Worm (Caenorhabditis elegans): ENCODE results near the gene col-169.

Gene col-169

DNA sequence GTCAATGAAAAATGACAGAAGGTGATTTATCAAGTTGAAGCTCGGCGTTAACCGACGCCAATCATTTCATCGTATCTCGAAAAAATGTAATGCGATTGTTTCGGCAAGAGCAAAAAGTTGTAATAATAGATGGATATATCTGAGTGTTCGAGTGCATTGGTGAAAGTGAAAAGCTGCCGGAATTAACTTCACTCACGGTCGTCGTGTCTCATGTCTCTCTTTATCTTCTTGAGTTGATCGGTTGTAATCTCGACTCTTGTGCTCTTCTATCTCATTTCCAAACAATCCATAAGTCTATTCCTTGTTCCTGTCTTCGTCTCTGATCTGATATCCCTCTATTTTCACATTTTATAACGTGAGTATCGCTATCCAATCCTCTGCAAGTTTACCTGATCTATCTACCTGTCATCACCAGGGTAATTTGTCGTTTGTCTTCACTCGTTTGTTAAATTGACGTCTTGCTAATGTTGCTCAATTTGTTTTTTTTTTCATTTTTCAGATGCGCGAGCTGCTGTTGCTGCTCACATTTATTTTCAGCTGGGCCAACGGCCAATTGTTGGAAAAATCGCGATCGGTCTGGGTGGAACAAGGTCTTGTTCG, 29.2 kb upstream of the col-169 start, which contains the start of gene cest-16:
TSS of gene cest-16 (plus strand) at position 302 of the 600 bp plus-strand sequence.
- TF ChIP-seq efl-1 (optimal IDR thresholded peaks at IDR 0.05) (no peak), efl-1 (GFP tag; optimal IDR thresholded peaks at IDR 0.05 in 1 of 2) (peak in 1 of 2 experiments; percentile 53), F16B12.6 (tag; optimal IDR thresholded peaks at IDR 0.05) (no peak), lin-14 (GFP tag; optimal IDR thresholded peaks at IDR 0.05) (peak; percentile 40), rnt-1 (tag; optimal IDR thresholded peaks at IDR 0.05) (peak; percentile 24)

DNA sequence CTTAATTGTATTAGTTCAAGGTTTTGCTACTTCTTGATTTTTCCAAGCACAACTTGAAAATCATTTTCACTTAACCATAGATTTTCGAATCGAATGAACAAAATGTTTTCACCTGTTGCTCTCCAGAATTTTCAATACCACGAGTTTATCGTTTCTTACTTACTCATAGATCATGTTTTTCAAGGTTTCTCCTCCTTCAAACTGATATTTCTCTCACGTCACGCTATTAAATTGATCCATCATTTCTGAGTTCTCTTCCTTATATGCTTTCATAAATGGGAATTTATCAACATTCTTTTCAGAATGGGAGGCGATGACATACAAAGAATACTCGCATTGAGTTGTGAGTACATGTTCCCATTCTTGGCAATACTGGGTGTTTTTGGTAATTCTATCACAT, 17.6 kb upstream of the col-169 start, which contains the start of gene npr-38:
TSS of gene npr-38 (plus strand) at position 301 of the 400 bp plus-strand sequence.
- no peak for TF ChIP-seq egl-27 (tag; optimal IDR thresholded peaks at IDR 0.05)
- no peak for TF ChIP-seq dsc-1 (tag; optimal IDR thresholded peaks at IDR 0.05)
- no peak for TF ChIP-seq C04F5.9 (tag; optimal IDR thresholded peaks at IDR 0.05)
- TF ChIP-seq ceh-63 (GFP tag; optimal IDR thresholded peaks at IDR 0.05), result no peak
- TF ChIP-seq xbp-1 (tag; optimal IDR thresholded peaks at IDR 0.05), result no peak
- TF ChIP-seq nhr-20 (tag; optimal IDR thresholded peaks at IDR 0.05), result no peak
- no peak for TF ChIP-seq dpl-1 (GFP tag; optimal IDR thresholded peaks at IDR 0.05)
- no peak for TF ChIP-seq pag-3 (tag; optimal IDR thresholded peaks at IDR 0.05; ENCODE audit: borderline replicate concordance, insufficient read depth)
- no peak for TF ChIP-seq fkh-8 (tag; optimal IDR thresholded peaks at IDR 0.05)
- TF ChIP-seq pax-3 (tag; optimal IDR thresholded peaks at IDR 0.05), result no peak

DNA sequence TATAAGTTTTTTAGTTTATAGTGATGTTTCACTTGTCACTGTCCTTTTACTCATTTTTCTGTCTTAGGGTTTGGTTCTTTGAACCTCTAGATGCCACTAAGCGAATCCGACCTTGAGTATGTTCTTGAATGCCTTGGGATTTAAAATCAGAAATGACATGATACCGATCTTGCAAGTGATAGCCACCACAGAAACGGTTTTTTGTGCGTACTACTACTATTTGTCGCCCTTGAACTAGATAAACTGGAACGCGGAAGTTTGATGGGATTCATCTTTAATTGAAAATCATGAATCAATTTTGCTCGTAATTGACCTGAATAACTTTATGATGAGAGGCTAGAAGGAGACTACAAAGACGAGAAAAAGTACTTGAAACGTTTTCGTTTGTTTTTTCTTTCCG, 10.2 kb upstream of the col-169 start:
- no peak for TF ChIP-seq fos-1 (tag; optimal IDR thresholded peaks at IDR 0.05)
- 0 out of 2 replicates have a peak, but pooled peaks have one; percentile 12 for TF ChIP-seq grh-1 (GFP tag; IDR thresholded peaks at IDR 0.05)
- no peak for TF ChIP-seq ceh-82 (tag; optimal IDR thresholded peaks at IDR 0.05)
- TF ChIP-seq jun-1 (tag; optimal IDR thresholded peaks at IDR 0.05), result no peak
- peak; percentile 1 for TF ChIP-seq tbx-2 (tag; optimal IDR thresholded peaks at IDR 0.05)
- TF ChIP-seq rnt-1 (tag; optimal IDR thresholded peaks at IDR 0.05), result no peak
- peak; percentile 31 for TF ChIP-seq lin-14 (GFP tag; optimal IDR thresholded peaks at IDR 0.05)
- peak; percentile 6 for TF ChIP-seq mep-1 (tag; optimal IDR thresholded peaks at IDR 0.05)
- TF ChIP-seq nhr-85 (tag), result peak; percentile 84

- TF ChIP-seq nhr-47 (tag; optimal IDR thresholded peaks at IDR 0.05), result no peak
- no peak for TF ChIP-seq nhr-85 (tag)
Measured at ce11 chrX:6319546-6319945, 9.4 kb upstream of the col-169 start, which contains the start of gene chtb-3. Gene chtb-3, minus strand, starts transcription at chrX:6319646.

DNA sequence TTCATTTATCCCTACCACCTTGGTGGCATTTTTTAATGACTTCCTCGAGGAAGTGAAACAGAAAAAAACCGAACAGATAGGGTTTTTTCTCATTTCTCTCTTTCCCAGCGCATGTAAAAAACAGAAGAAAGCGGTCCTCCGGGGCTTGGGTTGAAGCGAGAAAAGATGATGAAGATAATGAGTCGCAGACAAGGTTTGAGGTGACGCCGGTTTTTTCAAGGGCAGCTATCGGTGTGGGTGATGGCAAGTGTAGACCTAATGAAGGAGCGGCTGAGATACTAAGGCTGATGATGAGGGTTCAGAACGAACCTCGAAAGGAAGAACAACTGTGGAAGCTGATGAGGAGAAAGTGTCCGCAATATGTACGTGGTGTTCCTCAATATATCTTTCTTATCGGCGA, 8.1 kb upstream of the col-169 start:
- TF ChIP-seq egl-13 (tag; optimal IDR thresholded peaks at IDR 0.05), result no peak
- TF ChIP-seq nhr-11 (tag; optimal IDR thresholded peaks at IDR 0.05), result no peak
- TF ChIP-seq tbx-2 (tag; optimal IDR thresholded peaks at IDR 0.05), result peak; percentile 36
- TF ChIP-seq F16B12.6 (tag; optimal IDR thresholded peaks at IDR 0.05), result no peak
- TF ChIP-seq nhr-85 (tag), result peak; percentile 92
- TF ChIP-seq rnt-1 (tag; optimal IDR thresholded peaks at IDR 0.05), result no peak
- TF ChIP-seq zip-4 (GFP tag; optimal IDR thresholded peaks at IDR 0.05), result no peak
- TF ChIP-seq irx-1 (tag; optimal IDR thresholded peaks at IDR 0.05), result peak; percentile 20
- TF ChIP-seq blmp-1 (tag; optimal IDR thresholded peaks at IDR 0.05), result peak; percentile 77
- TF ChIP-seq nhr-90 (tag; optimal IDR thresholded peaks at IDR 0.05; ENCODE audit: poor library complexity), result peak; percentile 40
- TF ChIP-seq swsn-7 (tag; optimal IDR thresholded peaks at IDR 0.05), result no peak
- TF ChIP-seq nhr-19 (GFP tag; conservative IDR thresholded peaks at IDR 0.05), result peak; percentile 29; the same call in 1 of the 2 replicates
- no peak for TF ChIP-seq fkh-8 (tag; optimal IDR thresholded peaks at IDR 0.05)
- TF ChIP-seq nhr-71 (tag; optimal IDR thresholded peaks at IDR 0.05), result peak; percentile 32
- no peak for TF ChIP-seq nhr-47 (tag; optimal IDR thresholded peaks at IDR 0.05)
- no peak for TF ChIP-seq lir-3 (tag; optimal IDR thresholded peaks at IDR 0.05; ENCODE audit: poor library complexity)
- TF ChIP-seq ztf-11 (tag; optimal IDR thresholded peaks at IDR 0.05), result no peak
- no peak for TF ChIP-seq ceh-90 (tag; optimal IDR thresholded peaks at IDR 0.05)
- 0 out of 2 replicates have a peak, but pooled peaks have one; percentile 38 for TF ChIP-seq grh-1 (GFP tag; IDR thresholded peaks at IDR 0.05)
- no peak for TF ChIP-seq C34B4.2 (tag; optimal IDR thresholded peaks at IDR 0.05)
- TF ChIP-seq efl-1 (optimal IDR thresholded peaks at IDR 0.05), result no peak
- TF ChIP-seq efl-1 (GFP tag; optimal IDR thresholded peaks at IDR 0.05 in 1 of 2), result no peak
- TF ChIP-seq zag-1 (tag; optimal IDR thresholded peaks at IDR 0.05), result no peak
- TF ChIP-seq ets-5 (GFP tag; IDR thresholded peaks at IDR 0.05), result no peak
- no peak for TF ChIP-seq lin-39 (tag; optimal IDR thresholded peaks at IDR 0.05)
- TF ChIP-seq snu-23 (GFP tag; optimal IDR thresholded peaks at IDR 0.05), result peak; percentile 52
- TF ChIP-seq ceh-82 (tag; optimal IDR thresholded peaks at IDR 0.05), result no peak
- TF ChIP-seq sup-37 (GFP tag; optimal IDR thresholded peaks at IDR 0.05), result no peak
- no peak for TF ChIP-seq hpl-2 (GFP tag; optimal IDR thresholded peaks at IDR 0.05)
- TF ChIP-seq nhr-20 (tag; optimal IDR thresholded peaks at IDR 0.05), result peak; percentile 59

Data from whole organism, L1 larva.